Fruit fly (Drosophila melanogaster) whole organism, embryonic: ENCODE data around the gene LManIV.
A peak's percentile ranks its signal among the peaks of the same experiment; 100 is the strongest.

Experiments used
- ATbp ChIP-seq: fragments of 200-800 bp; sonication (Bioruptor generic); optimal IDR thresholded peaks from 2 replicates; lab custom pipeline; 2017; ENCODE audit warnings: missing biosample characterization, mild to moderate bottlenecking, missing genetic modification characterization, missing genetic modification reagents
- Ada2b ChIP-seq: fragments of 200-800 bp; sonication (Bioruptor generic); IDR thresholded peaks from 2 replicates; pipeline ENCODE4 v1.3.6; 2022; ENCODE audit warnings: missing biosample characterization, missing genetic modification characterization
- Atf-2 ChIP-seq: fragments of 200-800 bp; sonication (Bioruptor generic); optimal IDR thresholded peaks from 2 replicates; lab custom pipeline; 2016; ENCODE audit warnings: missing biosample characterization, missing genetic modification characterization
- Awh ChIP-seq: fragments of 200-800 bp; sonication (Bioruptor generic); IDR thresholded peaks from 2 replicates; pipeline ENCODE4, ENCODE4 v1.3.6; 2022; ENCODE audit warnings: missing biosample characterization, missing genetic modification characterization
- CG10654 ChIP-seq: fragments of 200-800 bp; sonication (Bioruptor generic); optimal IDR thresholded peaks from 2 replicates; lab custom pipeline; 2016; ENCODE audit warnings: missing biosample characterization, missing genetic modification characterization
- CG10979 ChIP-seq: fragments of 200-800 bp; sonication (Bioruptor generic); optimal IDR thresholded peaks from 2 replicates; lab custom pipeline; 2018; ENCODE audit warnings: missing biosample characterization, mild to moderate bottlenecking, missing genetic modification characterization, moderate library complexity
- CG11695 ChIP-seq: fragments of 200-800 bp; sonication (Bioruptor generic); IDR thresholded peaks from 3 replicates; pipeline ENCODE4 v1.3.6; 2022; ENCODE audit warnings: missing biosample characterization, missing genetic modification characterization
- CG12659 ChIP-seq: fragments of 200-800 bp; sonication (Bioruptor generic); optimal IDR thresholded peaks from 3 replicates; lab custom pipeline; 2017; ENCODE audit warnings: mild to moderate bottlenecking, missing biosample characterization, missing genetic modification reagents, missing genetic modification characterization
- CG13287 ChIP-seq: fragments of 200-800 bp; sonication (Bioruptor generic); IDR thresholded peaks from 2 replicates; pipeline ENCODE4 v1.3.6; 2022; ENCODE audit warnings: missing biosample characterization, missing genetic modification characterization; ENCODE audit not compliant: partially characterized antibody
- CG13894 ChIP-seq: fragments of 200-800 bp; sonication (Bioruptor generic); optimal IDR thresholded peaks from 3 replicates; lab custom pipeline; 2018; ENCODE audit warnings: missing biosample characterization, mild to moderate bottlenecking, missing genetic modification characterization, moderate library complexity
- CG16813 ChIP-seq: fragments of 200-800 bp; sonication (Bioruptor generic); IDR thresholded peaks from 3 replicates; pipeline ENCODE4 v1.3.6; 2022; ENCODE audit warnings: missing biosample characterization, missing genetic modification characterization; ENCODE audit not compliant: partially characterized antibody
- CG2120 ChIP-seq: fragments of 200-800 bp; sonication (Bioruptor generic); optimal IDR thresholded peaks from 3 replicates; lab custom pipeline; 2016; ENCODE audit warnings: missing biosample characterization, missing genetic modification characterization
- CG2712 ChIP-seq: fragments of 200-800 bp; optimal IDR thresholded peaks from 3 replicates; lab custom pipeline; 2019; ENCODE audit warnings: missing biosample characterization, mild to moderate bottlenecking, missing genetic modification characterization, moderate library complexity
- CG4730 ChIP-seq: fragments of 200-800 bp; sonication (Bioruptor generic); IDR thresholded peaks from 2 replicates; pipeline ENCODE4 v1.3.6; 2022; ENCODE audit warnings: missing biosample characterization, missing genetic modification characterization
- CG6765 ChIP-seq: fragments of 200-800 bp; sonication (Bioruptor generic); optimal IDR thresholded peaks from 3 replicates; lab custom pipeline; 2017; ENCODE audit warnings: missing biosample characterization, mild to moderate bottlenecking, missing genetic modification characterization
- CG8281 ChIP-seq: fragments of 200-800 bp; sonication (Bioruptor generic); optimal IDR thresholded peaks from 2 replicates; lab custom pipeline; 2018; ENCODE audit warnings: missing biosample characterization, mild to moderate bottlenecking, missing genetic modification characterization, moderate library complexity
- CG8388 ChIP-seq: fragments of 200-800 bp; sonication (Bioruptor generic); optimal IDR thresholded peaks from 2 replicates; lab custom pipeline; 2019; ENCODE audit warnings: missing biosample characterization, mild to moderate bottlenecking, missing genetic modification characterization, moderate library complexity
- CG8765 ChIP-seq: fragments of 200-800 bp; sonication (Bioruptor generic); IDR thresholded peaks from 2 replicates; pipeline ENCODE4 v1.3.6; 2022; ENCODE audit warnings: missing biosample characterization, missing genetic modification characterization
- CG9932 ChIP-seq: fragments of 200-800 bp; sonication (Bioruptor generic); IDR thresholded peaks from 2 replicates; pipeline ENCODE4 v1.3.6; 2022; ENCODE audit warnings: missing biosample characterization, missing genetic modification characterization
- Fer2 ChIP-seq: fragments of 200-800 bp; sonication (Bioruptor generic); optimal IDR thresholded peaks from 2 replicates; lab custom pipeline; 2018; ENCODE audit warnings: missing biosample characterization, mild to moderate bottlenecking, missing genetic modification characterization, moderate library complexity
- GATAe ChIP-seq: fragments of 200-800 bp; sonication (Bioruptor generic); conservative IDR thresholded peaks from 2 replicates; pipeline ENCODE4 v1.3.6; 2022; ENCODE audit warnings: missing biosample characterization, missing genetic modification characterization
- Hmr ChIP-seq: fragments of 200-800 bp; sonication (Bioruptor generic); optimal IDR thresholded peaks from 3 replicates; lab custom pipeline; 2017; ENCODE audit warnings: mild to moderate bottlenecking, missing biosample characterization, missing genetic modification reagents, missing genetic modification characterization
- Oli ChIP-seq: fragments of 200-800 bp; sonication (Bioruptor generic); optimal IDR thresholded peaks from 2 replicates; lab custom pipeline; 2018; ENCODE audit warnings: missing biosample characterization, mild to moderate bottlenecking, missing genetic modification characterization, moderate library complexity
- Ptx1 ChIP-seq: fragments of 200-800 bp; sonication (Bioruptor generic); IDR thresholded peaks from 2 replicates; pipeline ENCODE4 v1.3.6; 2022; ENCODE audit warnings: missing biosample characterization, missing genetic modification characterization
- Vsx1 ChIP-seq: fragments of 200-800 bp; sonication (Bioruptor generic); optimal IDR thresholded peaks from 2 replicates; lab custom pipeline; 2017; ENCODE audit warnings: missing biosample characterization, mild to moderate bottlenecking, missing genetic modification characterization, missing genetic modification reagents
- ase ChIP-seq: fragments of 200-800 bp; sonication (Bioruptor generic); IDR thresholded peaks from 3 replicates; pipeline ENCODE4 v1.3.6; 2022; ENCODE audit warnings: missing biosample characterization, missing genetic modification characterization
- bab2 ChIP-seq: fragments of 200-800 bp; sonication (Bioruptor generic); optimal IDR thresholded peaks from 2 replicates; lab custom pipeline; 2016; ENCODE audit warnings: missing biosample characterization, missing genetic modification characterization
- btn ChIP-seq: fragments of 200-800 bp; sonication (Bioruptor generic); optimal IDR thresholded peaks from 2 replicates; lab custom pipeline; 2016; ENCODE audit warnings: missing biosample characterization, missing genetic modification characterization
- cato ChIP-seq: fragments of 200-800 bp; sonication (Bioruptor generic); optimal IDR thresholded peaks from 2 replicates; lab custom pipeline; 2016; ENCODE audit warnings: missing biosample characterization, missing genetic modification characterization, borderline replicate concordance
- caup ChIP-seq: fragments of 200-800 bp; sonication (Bioruptor generic); optimal IDR thresholded peaks from 3 replicates; lab custom pipeline; 2017; ENCODE audit warnings: missing biosample characterization, mild to moderate bottlenecking, missing genetic modification characterization, moderate library complexity; ENCODE audit not compliant: severe bottlenecking
- dmrt99B ChIP-seq: fragments of 200-800 bp; sonication (Bioruptor generic); optimal IDR thresholded peaks from 2 replicates; lab custom pipeline; 2018; ENCODE audit warnings: missing biosample characterization, mild to moderate bottlenecking, missing genetic modification characterization, moderate library complexity
- en ChIP-seq: fragments of 200-800 bp; sonication (Bioruptor generic); optimal IDR thresholded peaks from 2 replicates; lab custom pipeline; 2016; ENCODE audit warnings: missing biosample characterization, missing genetic modification characterization
- esg ChIP-seq: fragments of 200-800 bp; sonication (Bioruptor generic); conservative IDR thresholded peaks from 2 replicates; pipeline ENCODE4 v1.3.6; 2022; ENCODE audit warnings: missing biosample characterization, missing genetic modification characterization
- gcm ChIP-seq: fragments of 200-800 bp; sonication (Bioruptor generic); optimal IDR thresholded peaks from 2 replicates; lab custom pipeline; 2019; ENCODE audit warnings: missing biosample characterization, mild to moderate bottlenecking, missing genetic modification characterization, moderate library complexity
- lab ChIP-seq: fragments of 200-800 bp; sonication (Bioruptor generic); optimal IDR thresholded peaks from 3 replicates; lab custom pipeline; 2017; ENCODE audit warnings: missing biosample characterization, missing genetic modification characterization, mild to moderate bottlenecking, moderate library complexity, missing genetic modification reagents
- lov ChIP-seq, 2 experiments: fragments of 200-800 bp in 1 of 2; fragments of >200 bp in 1 of 2; sonication (Bioruptor generic) in 1 of 2; IDR thresholded peaks in 1 of 2; optimal IDR thresholded peaks in 1 of 2; 2 replicates in 1 of 2; 3 replicates in 1 of 2; pipeline versions ENCODE4 v1.3.6 to Lab custom; 2017 to 2022; ENCODE audit warnings: missing biosample characterization in 1 of 2, missing genetic modification characterization in 1 of 2
- nerfin-2 ChIP-seq: fragments of 200-800 bp; sonication (Bioruptor generic); IDR thresholded peaks from 2 replicates; pipeline ENCODE4 v1.3.6; 2022; ENCODE audit warnings: missing biosample characterization, missing genetic modification characterization; ENCODE audit not compliant: partially characterized antibody
- nmo ChIP-seq: fragments of 200-800 bp; sonication (Bioruptor generic); optimal IDR thresholded peaks from 2 replicates; lab custom pipeline; 2018; ENCODE audit warnings: missing biosample characterization, mild to moderate bottlenecking, missing genetic modification characterization, moderate library complexity
- pb ChIP-seq: fragments of 200-800 bp; sonication (Bioruptor generic); optimal IDR thresholded peaks from 3 replicates; lab custom pipeline; 2016; ENCODE audit warnings: missing biosample characterization, missing genetic modification characterization
- prd ChIP-seq, 3 experiments: fragments of >200 bp in 2 of 3; fragments of 200-800 bp in 1 of 3; sonication (Bioruptor generic) in 1 of 3; optimal IDR thresholded peaks in 2 of 3; IDR thresholded peaks in 1 of 3; 2 replicates in 2 of 3; 3 replicates in 1 of 3; pipeline versions ENCODE4 v1.3.6 to Lab custom; 2017 to 2022; ENCODE audit warnings: missing biosample characterization in 1 of 3, missing genetic modification characterization in 1 of 3
- row ChIP-seq: fragments of 200-800 bp; sonication (Bioruptor generic); IDR thresholded peaks from 3 replicates; pipeline ENCODE4 v1.3.6; 2022; ENCODE audit warnings: missing biosample characterization, missing genetic modification characterization
- salm ChIP-seq: fragments of 200-800 bp; sonication (Bioruptor generic); optimal IDR thresholded peaks from 2 replicates; lab custom pipeline; 2018; ENCODE audit warnings: missing biosample characterization, mild to moderate bottlenecking, missing genetic modification characterization
- sd ChIP-seq: fragments of 200-800 bp; sonication (Bioruptor generic); optimal IDR thresholded peaks from 3 replicates; lab custom pipeline; 2018; ENCODE audit warnings: missing biosample characterization, mild to moderate bottlenecking, missing genetic modification characterization, moderate library complexity
- slbo ChIP-seq: fragments of 200-800 bp; sonication (Bioruptor generic); IDR thresholded peaks from 2 replicates; pipeline ENCODE4 v1.3.6; 2022; ENCODE audit warnings: missing biosample characterization, missing genetic modification characterization
- so ChIP-seq: fragments of 200-800 bp; sonication (Bioruptor generic); IDR thresholded peaks from 3 replicates; pipeline ENCODE4 v1.3.6; 2022; ENCODE audit warnings: missing biosample characterization, missing genetic modification characterization
- stc ChIP-seq: fragments of 200-800 bp; sonication (Bioruptor generic); IDR thresholded peaks from 2 replicates; pipeline ENCODE4 v1.3.6; 2022; ENCODE audit warnings: missing biosample characterization, missing genetic modification characterization
- unpg ChIP-seq: fragments of 200-800 bp; sonication (Bioruptor generic); optimal IDR thresholded peaks from 3 replicates; lab custom pipeline; 2018; ENCODE audit warnings: missing biosample characterization, mild to moderate bottlenecking, missing genetic modification characterization, moderate library complexity
- zfh1 ChIP-seq: fragments of 200-800 bp; sonication (Bioruptor generic); IDR thresholded peaks from 3 replicates; pipeline ENCODE4 v1.3.6; 2022; ENCODE audit warnings: missing biosample characterization, missing genetic modification characterization

LManIV gene

dm6 chr2L:8732702-8733101 lies 39.4 kb downstream of the LManIV start (continued):
- TF ChIP-seq CG2120 (GFP tag; lab: Kevin White, UChicago) = peak; percentile 3
- TF ChIP-seq bab2 = peak; percentile 24
- TF ChIP-seq slbo (GFP tag; lab: Robert Waterston, UW) = 0 out of 2 replicates have a peak, but pooled peaks have one; percentile 35
- peak; percentile 29 for TF ChIP-seq nmo (GFP tag; lab: Kevin White, UChicago)
- TF ChIP-seq esg (GFP tag; lab: Robert Waterston, UW) = peak; percentile 25; the same call in 1 of the 2 replicates
- no peak for TF ChIP-seq CG13287 (GFP tag; lab: Robert Waterston, UW)
- no peak for TF ChIP-seq gcm (GFP tag; lab: Kevin White, UChicago)
- TF ChIP-seq btn (GFP tag; lab: Kevin White, UChicago) = no peak
- TF ChIP-seq CG8281 (tag; lab: Kevin White, UChicago) = no peak
- 0 out of 2 replicates have a peak, but pooled peaks have one; percentile 11 for TF ChIP-seq CG4730 (GFP tag; lab: Robert Waterston, UW)
- TF ChIP-seq Hmr (GFP tag; lab: Kevin White, UChicago) = peak; percentile 27
- no peak for TF ChIP-seq unpg (GFP tag; lab: Kevin White, UChicago)
- peak; percentile 48; the same call in 1 of the 2 replicates for TF ChIP-seq Ada2b (GFP tag; lab: Robert Waterston, UW)
- TF ChIP-seq dmrt99B (tag; lab: Kevin White, UChicago) = peak; percentile 68
- TF ChIP-seq caup (GFP tag; lab: Kevin White, UChicago) = peak; percentile 4
- TF ChIP-seq Vsx1 = no peak
- TF ChIP-seq Atf-2 = no peak
- TF ChIP-seq CG10979 (tag; lab: Kevin White, UChicago) = peak; percentile 10
- TF ChIP-seq so (GFP tag; lab: Robert Waterston, UW) = peak; percentile 53; the same call in 2 of the 3 replicates
- TF ChIP-seq Fer2 (tag; lab: Kevin White, UChicago) = no peak
- TF ChIP-seq row (GFP tag; lab: Robert Waterston, UW) = peak; percentile 70
- no peak for TF ChIP-seq CG8388 (GFP tag; lab: Kevin White, UChicago)
- no peak for TF ChIP-seq CG6765 (GFP tag; lab: Kevin White, UChicago)
- TF ChIP-seq CG2712 = peak; percentile 5
- TF ChIP-seq cato = no peak
- TF ChIP-seq sd (tag; lab: Kevin White, UChicago) = no peak
- no peak for TF ChIP-seq CG13894
- TF ChIP-seq CG16813 (GFP tag; lab: Robert Waterston, UW) = no peak
- TF ChIP-seq ATbp (GFP tag; lab: Kevin White, UChicago) = no peak
- TF ChIP-seq CG9932 = no peak
- no peak for TF ChIP-seq lov (optimal IDR thresholded peaks at IDR 0.05; lab: Kevin White, UChicago)
- peak; percentile 18; the same call in 1 of the 3 replicates for TF ChIP-seq lov (GFP tag; IDR thresholded peaks at IDR 0.05; lab: Robert Waterston, UW)
- no peak; the same call in 2 of the 3 replicates for TF ChIP-seq CG11695 (GFP tag; lab: Robert Waterston, UW)
- peak; percentile 50; the same call in 1 of the 3 replicates for TF ChIP-seq zfh1 (GFP tag; lab: Robert Waterston, UW)
- TF ChIP-seq stc (GFP tag; lab: Robert Waterston, UW) = peak; percentile 70
- TF ChIP-seq ase (GFP tag; lab: Robert Waterston, UW) = peak; percentile 50; the same call in 1 of the 3 replicates
- no peak for TF ChIP-seq CG8765 (GFP tag; lab: Robert Waterston, UW)
- TF ChIP-seq CG10654 (GFP tag; lab: Kevin White, UChicago) = no peak
- no peak for TF ChIP-seq en
- TF ChIP-seq prd (optimal IDR thresholded peaks at IDR 0.05; lab: Kevin White, UChicago) = no peak
- peak; percentile 74 for TF ChIP-seq prd (GFP tag; IDR thresholded peaks at IDR 0.05; lab: Robert Waterston, UW)
- TF ChIP-seq pb (GFP tag; lab: Kevin White, UChicago) = no peak
- TF ChIP-seq Ptx1 (GFP tag; lab: Robert Waterston, UW) = peak; percentile 68; the same call in 1 of the 2 replicates
- TF ChIP-seq Oli (tag; lab: Kevin White, UChicago) = peak; percentile 52
- no peak for TF ChIP-seq nerfin-2 (GFP tag; lab: Robert Waterston, UW)
- TF ChIP-seq lab (GFP tag; lab: Kevin White, UChicago) = peak; percentile 51
- TF ChIP-seq salm (tag; lab: Kevin White, UChicago) = no peak
- TF ChIP-seq Awh (GFP tag; lab: Robert Waterston, UW) = peak; percentile 62
- TF ChIP-seq GATAe = no peak
- peak; percentile 9 for TF ChIP-seq CG12659 (GFP tag; lab: Kevin White, UChicago)
